Worm (Caenorhabditis elegans) whole organism, late embryonic: ENCODE measurements around the gene Y82E9BL.3.

ENCODE experiments used
- K09A11.1 ChIP-seq: sonication (generic microtip); optimal IDR thresholded peaks from 2 replicates; lab custom pipeline; 2017; ENCODE audit warnings: antibody characterized with exemption, mild to moderate bottlenecking, missing genetic modification characterization, missing compliant biosample characterization; ENCODE audit not compliant: insufficient read depth
- ceh-19 ChIP-seq: fragments of 200-800 bp; sonication (Bioruptor generic); optimal IDR thresholded peaks from 2 replicates; lab custom pipeline; 2018; ENCODE audit warnings: mild to moderate bottlenecking, missing genetic modification characterization, missing compliant biosample characterization
- ceh-30 ChIP-seq: fragments of 150-350 bp; optimal IDR thresholded peaks from 2 replicates; lab custom pipeline; 2014; ENCODE audit warnings: missing biosample characterization, missing genetic modification characterization
- dmd-4 ChIP-seq: sonication (generic microtip); optimal IDR thresholded peaks from 2 replicates; lab custom pipeline; 2016; ENCODE audit warnings: borderline replicate concordance, missing genetic modification characterization, missing compliant biosample characterization
- dve-1 ChIP-seq: sonication (generic microtip); optimal IDR thresholded peaks from 2 replicates; lab custom pipeline; 2017; ENCODE audit warnings: antibody characterized with exemption, mild to moderate bottlenecking, missing genetic modification characterization, missing compliant biosample characterization

ce11 chrIII:1342919-1343419 lies 7.7 kb downstream of the Y82E9BL.3 start, which contains the start of gene fbxa-27:
- TF ChIP-seq dmd-4: no peak
- no peak for TF ChIP-seq ceh-30 (tag; lab: Kevin White, UChicago)
- no peak for TF ChIP-seq ceh-19 (GFP tag; lab: Kevin White, UChicago)
- no peak for TF ChIP-seq dve-1 (tag; lab: Kevin White, UChicago)
- no peak for TF ChIP-seq K09A11.1 (tag; lab: Kevin White, UChicago)
